Fruit fly (Drosophila melanogaster) whole organism: ENCODE data around the gene Nckx30C.

Experiments used
- CG8478 ChIP-seq: fragments of >200 bp; optimal IDR thresholded peaks from 2 replicates; lab custom pipeline; 2018; ENCODE audit warnings: inconsistent platforms
- EcR ChIP-seq, 2 experiments: fragments of >200 bp; optimal IDR thresholded peaks; 2 replicates each; lab custom pipeline; 2017; ENCODE audit warnings: missing biosample characterization in 2 of 2, missing genetic modification characterization in 2 of 2, missing genetic modification reagents in 2 of 2
- pan ChIP-seq: fragments of >200 bp; optimal IDR thresholded peaks from 2 replicates; lab custom pipeline; 2017
- psq ChIP-seq: fragments of >200 bp; optimal IDR thresholded peaks from 2 replicates; lab custom pipeline; 2017
- usp ChIP-seq: fragments of >200 bp; optimal IDR thresholded peaks from 2 replicates; lab custom pipeline; 2017; ENCODE audit warnings: missing biosample characterization, missing genetic modification characterization, mixed read lengths

DNA sequence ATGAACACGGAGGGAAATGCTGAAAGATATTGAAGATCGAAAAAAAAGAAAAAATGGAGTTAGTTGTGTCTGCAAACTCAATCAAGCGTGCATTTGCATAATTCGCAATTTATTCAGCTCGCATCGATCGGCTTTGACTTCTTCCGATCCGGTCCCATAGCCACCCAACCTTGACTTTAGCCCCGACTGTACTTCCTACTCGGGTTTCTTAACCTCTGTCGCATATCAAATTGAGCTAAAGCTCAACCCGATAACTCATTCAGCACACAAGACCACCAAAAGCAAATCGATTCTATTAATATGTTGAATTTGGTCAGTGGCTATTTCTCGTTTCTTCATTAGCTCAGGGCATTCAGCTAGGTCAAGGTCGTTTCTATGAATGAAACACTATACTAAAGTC lies 61.1 kb downstream of the Nckx30C start:
- TF ChIP-seq usp (GFP tag; lab: Kevin White, UChicago): no peak
- no peak for TF ChIP-seq CG8478
- TF ChIP-seq EcR (GFP tag; optimal IDR thresholded peaks at IDR 0.05; lab: Kevin White, UChicago): no peak
- TF ChIP-seq psq: no peak
- no peak for TF ChIP-seq pan (lab: Kevin White, UChicago)
